Worm (Caenorhabditis elegans) whole organism, late embryonic: ENCODE data around the gene F13D12.5.

ENCODE experiments used
- C08G9.2 ChIP-seq: sonication (generic microtip); optimal IDR thresholded peaks from 2 replicates; lab custom pipeline; 2016; ENCODE audit warnings: mild to moderate bottlenecking, missing genetic modification characterization, moderate library complexity, missing compliant biosample characterization
- C38D4.7 ChIP-seq: fragments of 200-800 bp; sonication (Bioruptor generic); optimal IDR thresholded peaks from 2 replicates; lab custom pipeline; 2018; ENCODE audit warnings: mild to moderate bottlenecking, missing genetic modification characterization, moderate library complexity, missing compliant biosample characterization
- F13H6.1 ChIP-seq: sonication (generic microtip); optimal IDR thresholded peaks from 2 replicates; lab custom pipeline; 2016; ENCODE audit warnings: missing genetic modification characterization, missing compliant biosample characterization
- T23F11.4 ChIP-seq: fragments of 200-800 bp; sonication (Bioruptor generic); optimal IDR thresholded peaks from 2 replicates; lab custom pipeline; 2018; ENCODE audit warnings: mild to moderate bottlenecking, missing genetic modification characterization, missing compliant biosample characterization
- Y22D7AL.16 ChIP-seq: sonication (generic microtip); optimal IDR thresholded peaks from 2 replicates; lab custom pipeline; 2016; ENCODE audit warnings: missing genetic modification characterization, missing compliant biosample characterization
- ahr-1 ChIP-seq: sonication (generic microtip); optimal IDR thresholded peaks from 2 replicates; lab custom pipeline; 2016; ENCODE audit warnings: missing genetic modification characterization, missing compliant biosample characterization
- ama-1 ChIP-seq: fragments of 150-350 bp; optimal IDR thresholded peaks from 2 replicates; lab custom pipeline; 2014
- ceh-18 ChIP-seq: sonication (generic microtip); optimal IDR thresholded peaks from 2 replicates; lab custom pipeline; 2016; ENCODE audit warnings: missing genetic modification characterization, missing compliant biosample characterization
- ceh-19 ChIP-seq: fragments of 200-800 bp; sonication (Bioruptor generic); optimal IDR thresholded peaks from 2 replicates; lab custom pipeline; 2018; ENCODE audit warnings: mild to moderate bottlenecking, missing genetic modification characterization, missing compliant biosample characterization
- ceh-2 ChIP-seq: sonication (generic microtip); optimal IDR thresholded peaks from 2 replicates; lab custom pipeline; 2016; ENCODE audit warnings: missing genotype, missing genetic modification characterization, missing compliant biosample characterization
- ceh-30 ChIP-seq: fragments of 150-350 bp; optimal IDR thresholded peaks from 2 replicates; lab custom pipeline; 2014; ENCODE audit warnings: missing biosample characterization, missing genetic modification characterization
- ceh-31 ChIP-seq: sonication (generic microtip); optimal IDR thresholded peaks from 2 replicates; lab custom pipeline; 2016; ENCODE audit warnings: missing genetic modification characterization, missing compliant biosample characterization
- ceh-45 ChIP-seq: fragments of 200-800 bp; sonication (Bioruptor generic); IDR thresholded peaks from 2 replicates; pipeline ENCODE4 v1.3.6; 2022; ENCODE audit warnings: missing genetic modification reagents, missing genetic modification characterization, missing compliant biosample characterization
- ceh-48 ChIP-seq: sonication (generic microtip); optimal IDR thresholded peaks from 2 replicates; lab custom pipeline; 2016; ENCODE audit warnings: missing genetic modification characterization, inconsistent platforms, missing compliant biosample characterization
- ceh-6 ChIP-seq: fragments of 200-800 bp; sonication (Bioruptor generic); optimal IDR thresholded peaks from 2 replicates; lab custom pipeline; 2018; ENCODE audit warnings: mild to moderate bottlenecking, missing genetic modification characterization, missing compliant biosample characterization
- ceh-9 ChIP-seq: sonication (generic microtip); optimal IDR thresholded peaks from 2 replicates; lab custom pipeline; 2016; ENCODE audit warnings: mild to moderate bottlenecking, missing genetic modification characterization, inconsistent platforms, missing compliant biosample characterization
- che-1 ChIP-seq: sonication (generic microtip); optimal IDR thresholded peaks from 2 replicates; lab custom pipeline; 2016; ENCODE audit warnings: mild to moderate bottlenecking, missing genetic modification characterization, missing compliant biosample characterization
- dmd-4 ChIP-seq: sonication (generic microtip); optimal IDR thresholded peaks from 2 replicates; lab custom pipeline; 2016; ENCODE audit warnings: borderline replicate concordance, missing genetic modification characterization, missing compliant biosample characterization
- dve-1 ChIP-seq: sonication (generic microtip); optimal IDR thresholded peaks from 2 replicates; lab custom pipeline; 2017; ENCODE audit warnings: antibody characterized with exemption, mild to moderate bottlenecking, missing genetic modification characterization, missing compliant biosample characterization
- fax-1 ChIP-seq: sonication (generic microtip); optimal IDR thresholded peaks from 2 replicates; lab custom pipeline; 2016; ENCODE audit warnings: missing genotype, missing genetic modification characterization, missing compliant biosample characterization
- gmeb-2 ChIP-seq: sonication (generic microtip); optimal IDR thresholded peaks from 2 replicates; lab custom pipeline; 2016; ENCODE audit warnings: missing genetic modification characterization, inconsistent platforms, missing compliant biosample characterization
- hlh-30 ChIP-seq: sonication (generic microtip); optimal IDR thresholded peaks from 2 replicates; lab custom pipeline; 2017; ENCODE audit warnings: antibody characterized with exemption, missing genetic modification characterization, missing compliant biosample characterization; ENCODE audit not compliant: insufficient read depth
- mec-3 ChIP-seq: sonication (generic microtip); optimal IDR thresholded peaks from 2 replicates; lab custom pipeline; 2016; ENCODE audit warnings: borderline replicate concordance, missing genetic modification characterization, missing compliant biosample characterization
- nfya-1 ChIP-seq: sonication (generic microtip); optimal IDR thresholded peaks from 2 replicates; lab custom pipeline; 2017; ENCODE audit warnings: missing genetic modification characterization, mild to moderate bottlenecking, missing compliant biosample characterization, antibody characterized with exemption, moderate library complexity
- nhr-232 ChIP-seq: sonication (generic microtip); optimal IDR thresholded peaks from 2 replicates; lab custom pipeline; 2016; ENCODE audit warnings: missing genetic modification characterization, missing compliant biosample characterization
- npax-4 ChIP-seq: sonication (generic microtip); optimal IDR thresholded peaks from 2 replicates; lab custom pipeline; 2016; ENCODE audit warnings: missing genetic modification characterization, missing compliant biosample characterization
- odd-2 ChIP-seq: sonication (generic microtip); optimal IDR thresholded peaks from 2 replicates; lab custom pipeline; 2017; ENCODE audit warnings: antibody characterized with exemption, mild to moderate bottlenecking, missing genetic modification characterization, missing compliant biosample characterization
- pha-2 ChIP-seq: sonication (generic microtip); optimal IDR thresholded peaks from 2 replicates; lab custom pipeline; 2017; ENCODE audit warnings: mild to moderate bottlenecking, missing genetic modification characterization, missing compliant biosample characterization
- pros-1 ChIP-seq: fragments of 150-350 bp; optimal IDR thresholded peaks from 2 replicates; lab custom pipeline; 2014; ENCODE audit warnings: missing biosample characterization, missing genetic modification reagents, missing genetic modification characterization
- ref-2 ChIP-seq: sonication (generic microtip); optimal IDR thresholded peaks from 2 replicates; lab custom pipeline; 2016; ENCODE audit warnings: missing genetic modification characterization, missing compliant biosample characterization
- sox-4 ChIP-seq: sonication (generic microtip); optimal IDR thresholded peaks from 2 replicates; lab custom pipeline; 2017; ENCODE audit warnings: mild to moderate bottlenecking, missing genetic modification characterization, inconsistent platforms, missing compliant biosample characterization
- tbx-2 ChIP-seq: sonication (generic microtip); optimal IDR thresholded peaks from 2 replicates; lab custom pipeline; 2016; ENCODE audit warnings: missing genetic modification characterization, missing compliant biosample characterization
- unc-42 ChIP-seq: sonication (generic microtip); optimal IDR thresholded peaks from 2 replicates; lab custom pipeline; 2016; ENCODE audit warnings: missing genotype, missing genetic modification characterization, missing compliant biosample characterization
- unc-55 ChIP-seq: sonication (generic microtip); optimal IDR thresholded peaks from 2 replicates; lab custom pipeline; 2017; ENCODE audit warnings: missing biosample characterization, missing genetic modification reagents, missing genetic modification characterization

Gene F13D12.5

ce11 chrII:11759277-11759676 lies 32.7 kb downstream of the F13D12.5 start, which contains the start of the genes F44E5.4 and F44E5.5 (continued):
- TF ChIP-seq unc-55 (GFP tag; lab: Kevin White, UChicago): peak; percentile 86
- peak; percentile 64 for TF ChIP-seq sox-4
- TF ChIP-seq ceh-19 (GFP tag; lab: Kevin White, UChicago): peak; percentile 69
- peak; percentile 76 for TF ChIP-seq ceh-31
- TF ChIP-seq che-1: peak; percentile 16
- peak; percentile 26 for TF ChIP-seq C38D4.7 (GFP tag; lab: Kevin White, UChicago)
- TF ChIP-seq unc-42: peak; percentile 9
- peak; percentile 46 for TF ChIP-seq tbx-2 (tag; lab: Kevin White, UChicago)
- peak; percentile 65; the same call in 1 of the 2 replicates for TF ChIP-seq ceh-45
- TF ChIP-seq ceh-48: peak; percentile 10

ce11 chrII:11761806-11762512 lies 35.3 kb downstream of the F13D12.5 start:
- TF ChIP-seq hlh-30 (tag; lab: Kevin White, UChicago) (no peak), pha-2 (tag; lab: Kevin White, UChicago) (no peak), ceh-6 (GFP tag; lab: Kevin White, UChicago) (no peak), npax-4 (no peak), odd-2 (tag; lab: Kevin White, UChicago) (no peak), mec-3 (no peak), C38D4.7 (GFP tag; lab: Kevin White, UChicago) (no peak), ceh-2 (tag; lab: Kevin White, UChicago) (no peak), nfya-1 (no peak), nhr-232 (tag; lab: Kevin White, UChicago) (no peak), ceh-45 (no peak), pros-1 (no peak), Y22D7AL.16 (tag; lab: Kevin White, UChicago) (no peak), ceh-9 (tag; lab: Kevin White, UChicago) (no peak), gmeb-2 (no peak), dmd-4 (tag; lab: Kevin White, UChicago) (no peak), ceh-31 (no peak), sox-4 (no peak), dve-1 (tag; lab: Kevin White, UChicago) (no peak), ama-1 (no peak)

ce11 chrII:11765506-11766152 lies 39.0 kb downstream of the F13D12.5 start:
- no peak for TF ChIP-seq ahr-1 (tag; lab: Kevin White, UChicago)
- no peak for TF ChIP-seq F13H6.1 (tag; lab: Kevin White, UChicago)
- TF ChIP-seq Y22D7AL.16 (tag; lab: Kevin White, UChicago): no peak
- TF ChIP-seq ceh-31: no peak
- TF ChIP-seq dve-1 (tag; lab: Kevin White, UChicago): no peak
- no peak for TF ChIP-seq T23F11.4
- TF ChIP-seq npax-4: no peak
- no peak for TF ChIP-seq unc-55 (GFP tag; lab: Kevin White, UChicago)
- no peak for TF ChIP-seq fax-1 (tag; lab: Kevin White, UChicago)
- no peak for TF ChIP-seq ceh-18 (tag; lab: Kevin White, UChicago)
- no peak for TF ChIP-seq ceh-30 (tag; lab: Kevin White, UChicago)

- TF ChIP-seq T23F11.4 (no peak), ama-1 (no peak)
These were observed 39.9 kb downstream of the F13D12.5 start, which contains the start of gene F44E5.2 for ce11 chrII:11766472-11766871. TSS of gene F44E5.2 (plus strand) at chrII:11766772.

ce11 chrII:11772364-11772763 lies 45.8 kb downstream of the F13D12.5 start, which contains the start of gene F44E5.15:
TSS of gene F44E5.15 (plus strand) at chrII:11772664.
- no peak for TF ChIP-seq C08G9.2 (tag; lab: Kevin White, UChicago)
- TF ChIP-seq ceh-18 (tag; lab: Kevin White, UChicago): no peak
- no peak for TF ChIP-seq ref-2
